Worm (Caenorhabditis elegans): ENCODE results near the gene F19H6.4.

F19H6.4 gene

ce11 chrX:12350207-12350606, 15.3 kb upstream of the F19H6.4 start, which contains the start of gene F42F12.3 (continued):
- no peak for TF ChIP-seq ceh-82 (tag; optimal IDR thresholded peaks at IDR 0.05)
- TF ChIP-seq zip-11 (GFP tag; IDR thresholded peaks at IDR 0.05) = no peak
- TF ChIP-seq hlh-30 (tag; optimal IDR thresholded peaks at IDR 0.05; ENCODE audit: insufficient read depth) = peak; percentile 10
- TF ChIP-seq hlh-11 (tag; optimal IDR thresholded peaks at IDR 0.05) = peak; percentile 30
- TF ChIP-seq F49E8.2 (tag; optimal IDR thresholded peaks at IDR 0.05; ENCODE audit: borderline replicate concordance) = no peak
- no peak for TF ChIP-seq ces-1 (GFP tag; optimal IDR thresholded peaks at IDR 0.05)
- no peak for TF ChIP-seq unc-130 (GFP tag; optimal IDR thresholded peaks at IDR 0.05)
- TF ChIP-seq lin-38 (GFP tag; IDR thresholded peaks at IDR 0.05) = no peak

- TF ChIP-seq dmd-6 (GFP tag; IDR thresholded peaks at IDR 0.05) (no peak), dve-1 (tag; optimal IDR thresholded peaks at IDR 0.05; ENCODE audit: insufficient read depth) (peak; percentile 26), unc-62 (GFP tag; optimal IDR thresholded peaks at IDR 0.05 in 1 of 2) (peak in 1 of 2 experiments; percentile 12), unc-62 (tag; optimal IDR thresholded peaks at IDR 0.05) (no peak), php-3 (GFP tag; IDR thresholded peaks at IDR 0.05) (peak; percentile 15; the same call in 1 of the 2 replicates), daf-16 (GFP tag; optimal IDR thresholded peaks at IDR 0.05) (no peak), daf-16 (tag; optimal IDR thresholded peaks at IDR 0.05) (peak; percentile 22), pqm-1 (tag; optimal IDR thresholded peaks at IDR 0.05) (peak; percentile 46), nhr-28 (tag; optimal IDR thresholded peaks at IDR 0.05) (peak; percentile 51), zip-2 (tag; optimal IDR thresholded peaks at IDR 0.05) (no peak), hlh-11 (tag; optimal IDR thresholded peaks at IDR 0.05) (peak; percentile 0), T26A8.4 (GFP tag; IDR thresholded peaks at IDR 0.05) (no peak), attf-4 (tag; optimal IDR thresholded peaks at IDR 0.05) (no peak), ceh-28 (tag; optimal IDR thresholded peaks at IDR 0.05) (peak; percentile 7)
These were observed 12.6 kb upstream of the F19H6.4 start, which contains the start of gene F42F12.4 for ce11 chrX:12352872-12353271. F42F12.4 (minus strand) TSS chrX:12352947.

- TF ChIP-seq duxl-1 (tag; optimal IDR thresholded peaks at IDR 0.05; ENCODE audit: poor library complexity) (no peak), skn-1 (tag; optimal IDR thresholded peaks at IDR 0.05) (no peak), ztf-11 (tag; optimal IDR thresholded peaks at IDR 0.05) (no peak), zfp-2 (tag; optimal IDR thresholded peaks at IDR 0.05) (no peak), unc-62 (GFP tag; optimal IDR thresholded peaks at IDR 0.05 in 1 of 2) (no peak), unc-62 (tag; optimal IDR thresholded peaks at IDR 0.05) (no peak), zip-11 (GFP tag; IDR thresholded peaks at IDR 0.05) (no peak), ceh-62 (tag; optimal IDR thresholded peaks at IDR 0.05) (no peak), mdl-1 (tag; optimal IDR thresholded peaks at IDR 0.05) (no peak), mxl-3 (GFP tag; optimal IDR thresholded peaks at IDR 0.05) (no peak), F10B5.3 (tag; optimal IDR thresholded peaks at IDR 0.05) (no peak), nhr-237 (tag; optimal IDR thresholded peaks at IDR 0.05) (no peak), dmd-8 (GFP tag; IDR thresholded peaks at IDR 0.05) (no peak), nhr-48 (tag; optimal IDR thresholded peaks at IDR 0.05) (no peak), lsy-2 (tag; optimal IDR thresholded peaks at IDR 0.05) (no peak), F26F4.8 (GFP tag; conservative IDR thresholded peaks at IDR 0.05) (no peak), madf-5 (GFP tag; IDR thresholded peaks at IDR 0.05) (no peak), Y5F2A.4 (GFP tag; optimal IDR thresholded peaks at IDR 0.05) (no peak), ZK337.2 (GFP tag; IDR thresholded peaks at IDR 0.05) (no peak), lir-3 (tag; optimal IDR thresholded peaks at IDR 0.05) (no peak)
These were observed 8.9 kb upstream of the F19H6.4 start, which contains the start of gene nspc-12 for ce11 chrX:12356581-12356980. nspc-12 (minus strand) TSS chrX:12356681.

ce11 chrX:12357127-12357526, 8.4 kb upstream of the F19H6.4 start, which contains the start of gene nspc-13:
nspc-13 (plus strand) TSS chrX:12357427.
- TF ChIP-seq unc-62 (GFP tag; optimal IDR thresholded peaks at IDR 0.05 in 1 of 2) = peak in 1 of 2 experiments; percentile 12
- no peak for TF ChIP-seq unc-62 (tag; optimal IDR thresholded peaks at IDR 0.05)
- no peak for TF ChIP-seq set-16 (GFP tag; IDR thresholded peaks at IDR 0.05)
